Fruit fly (Drosophila melanogaster): ENCODE measurements around the gene Cyp9f3.

Cyp9f3 gene

dm6 chr3R:12359837-12360236 lies 38.9 kb downstream of the Cyp9f3 start, which contains the start of gene CG4115:
Gene CG4115, plus strand, starts transcription at chr3R:12360008.
- TF ChIP-seq CG4496 (GFP tag; IDR thresholded peaks at IDR 0.05) (no peak), Ets98B (GFP tag; IDR thresholded peaks at IDR 0.05) (peak; percentile 33; the same call in 1 of the 2 replicates)

dm6 chr3R:12356044-12356443 lies 42.7 kb downstream of the Cyp9f3 start, which contains the start of gene MBD-R2:
Gene MBD-R2, minus strand, starts transcription at chr3R:12356265.
- no peak for TF ChIP-seq CG17806 (tag; optimal IDR thresholded peaks at IDR 0.05)
- TF ChIP-seq EcR (GFP tag; optimal IDR thresholded peaks at IDR 0.05): no peak
- no peak for TF ChIP-seq CG10348 (GFP tag; IDR thresholded peaks at IDR 0.05)
- TF ChIP-seq CG15710 (tag; optimal IDR thresholded peaks at IDR 0.05): no peak
- no peak for TF ChIP-seq CG8159 (tag; optimal IDR thresholded peaks at IDR 0.05)
- TF ChIP-seq CG32121 (GFP tag; IDR thresholded peaks at IDR 0.05): no peak
- no peak for TF ChIP-seq CG14655 (GFP tag; optimal IDR thresholded peaks at IDR 0.05)

- no peak for TF ChIP-seq EcR (GFP tag; optimal IDR thresholded peaks at IDR 0.05)
- no peak for TF ChIP-seq Snoo (tag; optimal IDR thresholded peaks at IDR 0.05)
- no peak for TF ChIP-seq rn (GFP tag; IDR thresholded peaks at IDR 0.05)
- TF ChIP-seq D1 (tag; optimal IDR thresholded peaks at IDR 0.05): no peak
- no peak for TF ChIP-seq CG12605 (GFP tag; IDR thresholded peaks at IDR 0.05)
- no peak for TF ChIP-seq gl (tag; optimal IDR thresholded peaks at IDR 0.05)
- TF ChIP-seq CG8159 (tag; optimal IDR thresholded peaks at IDR 0.05): no peak
- no peak for TF ChIP-seq Ets98B (GFP tag; IDR thresholded peaks at IDR 0.05)
- no peak for TF ChIP-seq CG15710 (tag; optimal IDR thresholded peaks at IDR 0.05)
- no peak for TF ChIP-seq Pif1A (GFP tag; optimal IDR thresholded peaks at IDR 0.05)
Observed at dm6 chr3R:12352003-12352402, 46.7 kb downstream of the Cyp9f3 start, which contains the start of gene CG10041. Gene CG10041, minus strand, starts transcription at chr3R:12352103.

- TF ChIP-seq D1 (tag; optimal IDR thresholded peaks at IDR 0.05): peak; percentile 55
- TF ChIP-seq CG4496 (GFP tag; IDR thresholded peaks at IDR 0.05): peak; percentile 35; the same call in 1 of the 3 replicates
- no peak for TF ChIP-seq fd96Ca (GFP tag; IDR thresholded peaks at IDR 0.05)
- peak; percentile 5 for TF ChIP-seq CG17806 (tag; optimal IDR thresholded peaks at IDR 0.05)
- no peak for TF ChIP-seq rn (GFP tag; IDR thresholded peaks at IDR 0.05)
Observed at dm6 chr3R:12350497-12350896, 48.2 kb downstream of the Cyp9f3 start, which contains the start of gene CG10038. Gene CG10038, minus strand, starts transcription at chr3R:12350644.

- no peak for TF ChIP-seq D1 (tag; optimal IDR thresholded peaks at IDR 0.05)
- no peak for TF ChIP-seq CG12605 (GFP tag; IDR thresholded peaks at IDR 0.05)
- no peak for TF ChIP-seq CG10348 (GFP tag; IDR thresholded peaks at IDR 0.05)
- no peak for TF ChIP-seq EcR (GFP tag; optimal IDR thresholded peaks at IDR 0.05)
- TF ChIP-seq Pif1A (GFP tag; optimal IDR thresholded peaks at IDR 0.05): no peak
- no peak for TF ChIP-seq rn (GFP tag; IDR thresholded peaks at IDR 0.05)
- no peak for TF ChIP-seq CG14655 (GFP tag; optimal IDR thresholded peaks at IDR 0.05)
- no peak for TF ChIP-seq Ets98B (GFP tag; IDR thresholded peaks at IDR 0.05)
- TF ChIP-seq CG13204 (GFP tag; optimal IDR thresholded peaks at IDR 0.05): no peak
Observed at dm6 chr3R:12347659-12348058, 51.1 kb downstream of the Cyp9f3 start.
